Fruit fly (Drosophila melanogaster): ENCODE results near the gene CG6724.

The CG6724 gene

DNA sequence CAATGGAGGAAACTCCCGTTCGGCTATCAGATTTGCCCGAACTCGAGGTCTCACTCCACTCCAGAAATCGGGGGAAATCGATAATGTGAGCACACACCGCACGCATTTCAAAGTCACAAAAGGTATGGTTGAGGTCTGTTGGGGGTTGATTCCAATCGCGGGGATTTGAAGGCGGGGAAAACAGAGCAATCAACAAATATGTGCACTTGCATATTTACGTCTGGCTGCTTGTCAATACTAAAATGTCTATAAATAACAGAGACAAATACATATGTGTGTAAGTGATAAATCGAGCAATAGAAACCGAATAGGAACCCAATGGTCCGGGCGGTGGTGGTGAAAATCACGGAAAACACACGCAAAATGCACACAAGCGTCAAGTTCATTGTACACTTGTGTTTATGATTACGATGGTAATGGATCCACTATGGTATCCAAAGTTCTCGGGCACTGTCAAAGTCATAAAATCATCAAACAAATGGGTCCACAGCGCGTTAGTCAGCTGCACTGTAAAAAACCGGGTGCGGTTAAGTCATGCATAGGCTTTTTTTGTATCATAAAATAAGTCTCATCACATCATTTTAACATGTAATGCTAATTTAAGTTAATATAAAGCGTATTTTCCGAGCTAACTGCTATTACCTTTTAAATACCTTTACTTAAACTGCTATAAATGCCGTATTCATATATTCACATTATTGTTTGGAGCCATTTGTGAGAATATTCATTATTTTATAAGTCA lies 17.7 kb downstream of the CG6724 start (continued):
- TF ChIP-seq CG3032 (tag; optimal IDR thresholded peaks at IDR 0.05) (peak; percentile 8), CG7368 (GFP tag; optimal IDR thresholded peaks at IDR 0.05) (no peak), dac (GFP tag; optimal IDR thresholded peaks at IDR 0.05) (peak; percentile 50), acj6 (GFP tag; optimal IDR thresholded peaks at IDR 0.05) (no peak), pdm3 (GFP tag; optimal IDR thresholded peaks at IDR 0.05) (peak; percentile 15), CG11902 (GFP tag; optimal IDR thresholded peaks at IDR 0.05) (no peak), CG31627 (GFP tag; optimal IDR thresholded peaks at IDR 0.05) (no peak), Ets21C (GFP tag; optimal IDR thresholded peaks at IDR 0.05) (no peak), CG6276 (GFP tag; optimal IDR thresholded peaks at IDR 0.05) (peak; percentile 71), CG15336 (GFP tag; IDR thresholded peaks at IDR 0.05) (peak; percentile 71), dsx (GFP tag; optimal IDR thresholded peaks at IDR 0.05; ENCODE audit: poor library complexity, severe bottlenecking) (no peak), Sox15 (GFP tag; optimal IDR thresholded peaks at IDR 0.05) (no peak), achi (GFP tag; optimal IDR thresholded peaks at IDR 0.05) (peak; percentile 36), Blimp-1 (GFP tag; optimal IDR thresholded peaks at IDR 0.05) (no peak), OdsH (GFP tag; optimal IDR thresholded peaks at IDR 0.05) (peak; percentile 44), CG4318 (GFP tag; optimal IDR thresholded peaks at IDR 0.05) (peak; percentile 60), Eip75B (GFP tag; optimal IDR thresholded peaks at IDR 0.05) (no peak), ss (GFP tag; optimal IDR thresholded peaks at IDR 0.05) (no peak), Hr4 (GFP tag; optimal IDR thresholded peaks at IDR 0.05) (peak; percentile 74), CG11762 (GFP tag; optimal IDR thresholded peaks at IDR 0.05; ENCODE audit: insufficient read depth) (no peak)

DNA sequence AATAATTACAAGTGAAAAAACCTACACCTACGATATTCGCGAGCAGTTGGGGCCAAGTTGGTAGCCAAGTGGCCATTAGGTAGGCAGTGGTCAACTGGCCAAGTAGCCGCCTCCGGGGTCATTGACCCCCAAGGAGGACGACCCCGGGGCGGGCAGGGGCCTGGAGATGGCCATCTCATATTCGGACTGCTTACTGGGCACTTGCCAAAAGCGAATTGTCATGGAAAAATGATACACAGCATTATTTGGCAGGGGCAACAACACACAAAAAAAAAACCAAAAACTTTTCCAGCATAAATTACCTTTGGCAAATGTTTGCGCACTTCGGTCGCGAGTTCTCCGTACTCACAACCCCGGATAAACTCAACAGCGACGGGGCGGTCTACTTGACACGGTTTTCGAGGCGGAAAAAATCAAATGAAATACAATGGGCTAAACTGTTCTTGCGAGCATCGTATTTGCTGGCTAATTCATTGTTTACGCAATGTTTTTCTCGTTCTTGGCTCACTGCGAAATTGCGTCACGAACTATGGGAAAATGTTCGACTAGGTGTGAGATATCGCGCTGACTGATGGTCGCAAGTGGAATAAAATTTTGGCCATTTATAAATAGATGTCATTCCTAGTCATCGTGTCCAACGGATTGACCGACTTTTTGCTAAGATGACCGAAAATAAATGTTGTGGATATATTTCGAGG lies 18.7 kb downstream of the CG6724 start:
- TF ChIP-seq svp (GFP tag) = peak; percentile 1
- no peak for TF ChIP-seq fd59A (GFP tag; optimal IDR thresholded peaks at IDR 0.05)
- no peak for TF ChIP-seq salr (GFP tag; optimal IDR thresholded peaks at IDR 0.05)

DNA sequence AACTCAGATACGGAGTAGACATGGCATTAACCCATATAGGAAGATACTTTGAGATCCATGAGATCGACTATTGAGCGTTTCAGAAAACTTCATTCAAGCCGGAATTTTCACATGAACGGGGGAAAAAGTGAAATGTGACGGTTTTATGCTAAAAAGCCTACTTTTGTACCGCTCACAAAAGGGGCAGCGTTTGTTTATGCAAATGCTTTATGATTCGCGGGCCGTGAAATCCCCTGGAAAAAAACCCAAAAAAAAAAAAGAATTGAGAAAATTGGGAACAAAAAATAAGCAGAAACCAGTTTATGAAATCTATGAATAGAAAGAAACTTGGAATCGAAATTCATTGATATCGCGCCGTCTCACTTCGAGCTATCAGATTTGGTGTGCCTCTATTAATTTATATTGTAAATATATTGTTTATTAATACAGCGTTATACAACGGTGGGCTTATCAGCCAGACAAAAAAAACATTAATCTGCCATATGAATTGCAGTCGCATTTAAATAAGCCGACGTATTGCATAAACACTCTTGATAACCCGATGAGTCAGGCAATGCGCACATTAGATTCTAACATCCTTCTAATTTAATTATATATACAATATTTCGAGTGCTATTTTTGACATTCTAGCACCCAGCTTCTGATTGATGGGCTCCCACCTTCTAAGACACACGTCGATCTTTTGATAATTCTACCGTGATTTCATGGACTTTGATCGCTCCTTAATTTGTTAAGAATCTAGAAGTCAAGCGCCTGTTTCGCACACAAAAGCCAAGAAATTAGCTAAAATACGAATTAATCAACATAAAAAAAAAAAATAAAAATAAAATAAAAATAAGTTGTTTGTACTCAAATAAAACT lies 19.9 kb downstream of the CG6724 start:
- TF ChIP-seq vri (GFP tag; optimal IDR thresholded peaks at IDR 0.05) = peak; percentile 43
- TF ChIP-seq svp (GFP tag) = peak; percentile 62
- TF ChIP-seq dsx (GFP tag; optimal IDR thresholded peaks at IDR 0.05; ENCODE audit: poor library complexity, severe bottlenecking) = no peak

DNA sequence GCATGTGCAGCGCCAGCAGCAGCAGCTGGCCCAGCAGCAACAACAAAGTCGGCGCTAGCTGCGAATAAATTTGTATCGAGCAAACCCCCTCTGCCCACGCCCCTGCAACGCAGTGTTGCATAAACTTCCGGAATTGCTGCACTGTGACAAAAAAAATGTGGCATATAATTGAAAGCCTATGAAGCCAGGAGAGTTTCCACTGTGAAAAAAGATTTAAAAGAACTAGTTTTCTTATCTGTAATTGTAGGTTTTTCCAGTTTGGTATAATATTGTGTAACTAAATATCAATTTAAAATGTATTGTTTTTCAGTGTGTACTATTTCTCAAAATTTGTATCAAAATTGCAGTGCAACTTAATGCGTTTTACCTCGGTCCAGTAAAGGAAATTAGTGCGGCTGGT lies 21.5 kb downstream of the CG6724 start:
- TF ChIP-seq Hr4 (GFP tag; optimal IDR thresholded peaks at IDR 0.05) (peak; percentile 76), lz (GFP tag; optimal IDR thresholded peaks at IDR 0.05) (peak; percentile 7), acj6 (GFP tag; optimal IDR thresholded peaks at IDR 0.05) (peak; percentile 41), CG6276 (GFP tag; optimal IDR thresholded peaks at IDR 0.05) (peak; percentile 47), Gug (GFP tag; IDR thresholded peaks at IDR 0.05) (peak; percentile 39), Eip78C (GFP tag) (peak; percentile 80), salr (GFP tag; optimal IDR thresholded peaks at IDR 0.05) (peak in 1 of 2 experiments; percentile 39), CG15336 (GFP tag; IDR thresholded peaks at IDR 0.05) (peak; percentile 76), vri (GFP tag; optimal IDR thresholded peaks at IDR 0.05) (no peak), CG7368 (GFP tag; optimal IDR thresholded peaks at IDR 0.05) (no peak), CG3919 (GFP tag; optimal IDR thresholded peaks at IDR 0.05) (peak; percentile 48), CG31627 (GFP tag; optimal IDR thresholded peaks at IDR 0.05) (peak; percentile 7), Lpt (GFP tag; optimal IDR thresholded peaks at IDR 0.05) (peak; percentile 35), fd85E (GFP tag; optimal IDR thresholded peaks at IDR 0.05) (no peak), Hr39 (GFP tag; optimal IDR thresholded peaks at IDR 0.05) (peak; percentile 10), CG1621 (tag; optimal IDR thresholded peaks at IDR 0.05) (no peak), CG11762 (GFP tag; optimal IDR thresholded peaks at IDR 0.05; ENCODE audit: insufficient read depth) (peak; percentile 22), Eip93F (GFP tag; optimal IDR thresholded peaks at IDR 0.05) (no peak), eg (GFP tag; IDR thresholded peaks at IDR 0.05) (peak; percentile 80), cyc (GFP tag; optimal IDR thresholded peaks at IDR 0.05) (peak; percentile 21), CG32006 (GFP tag; optimal IDR thresholded peaks at IDR 0.05) (peak; percentile 62), CG11294 (GFP tag; IDR thresholded peaks at IDR 0.05) (0 out of 2 replicates have a peak, but pooled peaks have one; percentile 9), CG8119 (GFP tag; IDR thresholded peaks at IDR 0.05) (peak; percentile 60; the same call in 2 of the 3 replicates), fd59A (GFP tag; optimal IDR thresholded peaks at IDR 0.05) (no peak), Ets96B (tag; optimal IDR thresholded peaks at IDR 0.05) (no peak), CG6163 (GFP tag; IDR thresholded peaks at IDR 0.05) (peak; percentile 65; the same call in 1 of the 3 replicates), svp (GFP tag) (peak; percentile 66)

Data from whole organism, prepupa.